Worm (Caenorhabditis elegans) whole organism, late embryonic: ENCODE measurements around the gene algn-1.

Source experiments
- C08G9.2 ChIP-seq: sonication (generic microtip); optimal IDR thresholded peaks from 2 replicates; lab custom pipeline; 2016; ENCODE audit warnings: mild to moderate bottlenecking, missing genetic modification characterization, moderate library complexity, missing compliant biosample characterization
- C38D4.7 ChIP-seq: fragments of 200-800 bp; sonication (Bioruptor generic); optimal IDR thresholded peaks from 2 replicates; lab custom pipeline; 2018; ENCODE audit warnings: mild to moderate bottlenecking, missing genetic modification characterization, moderate library complexity, missing compliant biosample characterization
- K02D7.2 ChIP-seq: sonication (generic microtip); optimal IDR thresholded peaks from 2 replicates; lab custom pipeline; 2017; ENCODE audit warnings: mild to moderate bottlenecking, missing genetic modification characterization, missing compliant biosample characterization
- K09A11.1 ChIP-seq: sonication (generic microtip); optimal IDR thresholded peaks from 2 replicates; lab custom pipeline; 2017; ENCODE audit warnings: antibody characterized with exemption, mild to moderate bottlenecking, missing genetic modification characterization, missing compliant biosample characterization; ENCODE audit not compliant: insufficient read depth
- T23F11.4 ChIP-seq: fragments of 200-800 bp; sonication (Bioruptor generic); optimal IDR thresholded peaks from 2 replicates; lab custom pipeline; 2018; ENCODE audit warnings: mild to moderate bottlenecking, missing genetic modification characterization, missing compliant biosample characterization
- ceh-14 ChIP-seq: sonication (generic microtip); optimal IDR thresholded peaks from 2 replicates; lab custom pipeline; 2016; ENCODE audit warnings: missing genotype, missing genetic modification characterization, missing compliant biosample characterization
- ceh-18 ChIP-seq: sonication (generic microtip); optimal IDR thresholded peaks from 2 replicates; lab custom pipeline; 2016; ENCODE audit warnings: missing genetic modification characterization, missing compliant biosample characterization
- ceh-19 ChIP-seq: fragments of 200-800 bp; sonication (Bioruptor generic); optimal IDR thresholded peaks from 2 replicates; lab custom pipeline; 2018; ENCODE audit warnings: mild to moderate bottlenecking, missing genetic modification characterization, missing compliant biosample characterization
- ceh-2 ChIP-seq: sonication (generic microtip); optimal IDR thresholded peaks from 2 replicates; lab custom pipeline; 2016; ENCODE audit warnings: missing genotype, missing genetic modification characterization, missing compliant biosample characterization
- ceh-24 ChIP-seq: sonication (generic microtip); optimal IDR thresholded peaks from 2 replicates; lab custom pipeline; 2016; ENCODE audit warnings: mild to moderate bottlenecking, missing genetic modification characterization, missing compliant biosample characterization
- ceh-30 ChIP-seq: fragments of 150-350 bp; optimal IDR thresholded peaks from 2 replicates; lab custom pipeline; 2014; ENCODE audit warnings: missing biosample characterization, missing genetic modification characterization
- ceh-34 ChIP-seq: sonication (generic microtip); optimal IDR thresholded peaks from 2 replicates; lab custom pipeline; 2016; ENCODE audit warnings: mild to moderate bottlenecking, missing genetic modification characterization, missing compliant biosample characterization
- ceh-48 ChIP-seq: sonication (generic microtip); optimal IDR thresholded peaks from 2 replicates; lab custom pipeline; 2016; ENCODE audit warnings: missing genetic modification characterization, inconsistent platforms, missing compliant biosample characterization
- ceh-6 ChIP-seq: fragments of 200-800 bp; sonication (Bioruptor generic); optimal IDR thresholded peaks from 2 replicates; lab custom pipeline; 2018; ENCODE audit warnings: mild to moderate bottlenecking, missing genetic modification characterization, missing compliant biosample characterization
- dmd-4 ChIP-seq: sonication (generic microtip); optimal IDR thresholded peaks from 2 replicates; lab custom pipeline; 2016; ENCODE audit warnings: borderline replicate concordance, missing genetic modification characterization, missing compliant biosample characterization
- dve-1 ChIP-seq: sonication (generic microtip); optimal IDR thresholded peaks from 2 replicates; lab custom pipeline; 2017; ENCODE audit warnings: antibody characterized with exemption, mild to moderate bottlenecking, missing genetic modification characterization, missing compliant biosample characterization
- elt-2 ChIP-seq: sonication (generic microtip); optimal IDR thresholded peaks from 2 replicates; lab custom pipeline; 2016; ENCODE audit warnings: missing genetic modification reagents, missing genetic modification characterization, missing compliant biosample characterization
- elt-4 ChIP-seq: sonication (generic microtip); optimal IDR thresholded peaks from 2 replicates; lab custom pipeline; 2016; ENCODE audit warnings: missing genetic modification characterization, missing compliant biosample characterization
- fax-1 ChIP-seq: sonication (generic microtip); optimal IDR thresholded peaks from 2 replicates; lab custom pipeline; 2016; ENCODE audit warnings: missing genotype, missing genetic modification characterization, missing compliant biosample characterization
- fkh-10 ChIP-seq: fragments of 150-350 bp; optimal IDR thresholded peaks from 2 replicates; lab custom pipeline; 2014; ENCODE audit warnings: missing biosample characterization, missing genetic modification reagents, missing genetic modification characterization
- fkh-6 ChIP-seq: sonication (generic microtip); optimal IDR thresholded peaks from 2 replicates; lab custom pipeline; 2016; ENCODE audit warnings: missing genetic modification characterization, missing compliant biosample characterization
- gmeb-2 ChIP-seq: sonication (generic microtip); optimal IDR thresholded peaks from 2 replicates; lab custom pipeline; 2016; ENCODE audit warnings: missing genetic modification characterization, inconsistent platforms, missing compliant biosample characterization
- hlh-15 ChIP-seq: sonication (generic microtip); optimal IDR thresholded peaks from 2 replicates; lab custom pipeline; 2016; ENCODE audit warnings: missing genetic modification characterization, missing compliant biosample characterization
- hlh-6 ChIP-seq: sonication (generic microtip); optimal IDR thresholded peaks from 2 replicates; lab custom pipeline; 2016; ENCODE audit warnings: missing genotype, missing genetic modification characterization, missing compliant biosample characterization
- hlh-8 ChIP-seq: sonication (generic microtip); optimal IDR thresholded peaks from 2 replicates; lab custom pipeline; 2016; ENCODE audit warnings: missing genotype, missing genetic modification characterization, missing compliant biosample characterization
- lin-11 ChIP-seq: fragments of 200-800 bp; sonication (Bioruptor generic); optimal IDR thresholded peaks from 2 replicates; lab custom pipeline; 2018; ENCODE audit warnings: mild to moderate bottlenecking, missing genetic modification characterization, missing compliant biosample characterization
- madf-2 ChIP-seq: sonication (generic microtip); optimal IDR thresholded peaks from 2 replicates; lab custom pipeline; 2017; ENCODE audit warnings: missing genetic modification characterization, missing compliant biosample characterization
- mec-3 ChIP-seq: sonication (generic microtip); optimal IDR thresholded peaks from 2 replicates; lab custom pipeline; 2016; ENCODE audit warnings: borderline replicate concordance, missing genetic modification characterization, missing compliant biosample characterization
- nfya-1 ChIP-seq: sonication (generic microtip); optimal IDR thresholded peaks from 2 replicates; lab custom pipeline; 2017; ENCODE audit warnings: missing genetic modification characterization, mild to moderate bottlenecking, missing compliant biosample characterization, antibody characterized with exemption, moderate library complexity
- nhr-11 ChIP-seq: fragments of 150-350 bp; optimal IDR thresholded peaks from 2 replicates; lab custom pipeline; 2014; ENCODE audit warnings: missing biosample characterization, missing genetic modification characterization
- nhr-232 ChIP-seq: sonication (generic microtip); optimal IDR thresholded peaks from 2 replicates; lab custom pipeline; 2016; ENCODE audit warnings: missing genetic modification characterization, missing compliant biosample characterization
- pat-9 ChIP-seq: fragments of 200-800 bp; sonication (Bioruptor generic); optimal IDR thresholded peaks from 2 replicates; lab custom pipeline; 2018; ENCODE audit warnings: mild to moderate bottlenecking, missing genetic modification characterization, moderate library complexity, missing compliant biosample characterization
- pax-1 ChIP-seq: fragments of 150-350 bp; optimal IDR thresholded peaks from 2 replicates; lab custom pipeline; 2014; ENCODE audit warnings: missing biosample characterization, missing genetic modification characterization
- pha-4 ChIP-seq: fragments of 150-350 bp; optimal IDR thresholded peaks from 2 replicates; lab custom pipeline; 2018; ENCODE audit warnings: missing biosample characterization, missing genetic modification reagents, missing genetic modification characterization
- ref-2 ChIP-seq: sonication (generic microtip); optimal IDR thresholded peaks from 2 replicates; lab custom pipeline; 2016; ENCODE audit warnings: missing genetic modification characterization, missing compliant biosample characterization
- syd-9 ChIP-seq: sonication (generic microtip); optimal IDR thresholded peaks from 2 replicates; lab custom pipeline; 2016; ENCODE audit warnings: mild to moderate bottlenecking, missing genetic modification characterization, moderate library complexity, missing compliant biosample characterization
- tbx-2 ChIP-seq: sonication (generic microtip); optimal IDR thresholded peaks from 2 replicates; lab custom pipeline; 2016; ENCODE audit warnings: missing genetic modification characterization, missing compliant biosample characterization
- tbx-7 ChIP-seq: sonication (generic microtip); optimal IDR thresholded peaks from 2 replicates; lab custom pipeline; 2016; ENCODE audit warnings: missing genotype, missing genetic modification characterization, missing compliant biosample characterization
- ttx-3 ChIP-seq: sonication (generic microtip); optimal IDR thresholded peaks from 2 replicates; lab custom pipeline; 2016; ENCODE audit warnings: missing genetic modification reagents, missing genetic modification characterization, missing compliant biosample characterization
- unc-86 ChIP-seq: sonication (generic microtip); optimal IDR thresholded peaks from 2 replicates; lab custom pipeline; 2016; ENCODE audit warnings: missing genetic modification characterization, missing compliant biosample characterization
- zip-5 ChIP-seq: sonication (generic microtip); optimal IDR thresholded peaks from 2 replicates; lab custom pipeline; 2016; ENCODE audit warnings: missing genetic modification characterization, missing compliant biosample characterization
- ztf-16 ChIP-seq: sonication (generic microtip); optimal IDR thresholded peaks from 2 replicates; lab custom pipeline; 2017; ENCODE audit warnings: missing genetic modification characterization, missing compliant biosample characterization

The algn-1 gene

ce11 chrIII:6467005-6467404 is 7.1 kb downstream of the algn-1 start, which contains the start of gene T26A5.2:
TSS of gene T26A5.2 (plus strand) at chrIII:6467305.
- no peak for TF ChIP-seq pha-4
- no peak for TF ChIP-seq elt-2 (tag; lab: Kevin White, UChicago)
- TF ChIP-seq K02D7.2 (tag; lab: Kevin White, UChicago): no peak
- no peak for TF ChIP-seq tbx-7 (tag; lab: Kevin White, UChicago)
- no peak for TF ChIP-seq lin-11 (tag; lab: Kevin White, UChicago)
- no peak for TF ChIP-seq dve-1 (tag; lab: Kevin White, UChicago)
- TF ChIP-seq dmd-4 (tag; lab: Kevin White, UChicago): no peak
- TF ChIP-seq ceh-14 (tag; lab: Kevin White, UChicago): no peak

- TF ChIP-seq T23F11.4 (GFP tag; lab: Kevin White, UChicago) (no peak), ceh-14 (tag; lab: Kevin White, UChicago) (no peak), ceh-2 (tag; lab: Kevin White, UChicago) (no peak), pat-9 (tag; lab: Kevin White, UChicago) (no peak), C38D4.7 (no peak), ceh-30 (tag; lab: Kevin White, UChicago) (no peak), K02D7.2 (tag; lab: Kevin White, UChicago) (no peak), zip-5 (tag; lab: Kevin White, UChicago) (no peak), ceh-48 (tag; lab: Kevin White, UChicago) (no peak), ceh-18 (tag; lab: Kevin White, UChicago) (no peak), gmeb-2 (tag; lab: Kevin White, UChicago) (no peak)
These were observed 11.5 kb downstream of the algn-1 start, which contains the start of gene wht-6 for ce11 chrIII:6471451-6471850. TSS of gene wht-6 (plus strand) at chrIII:6471751.

- TF ChIP-seq pax-1 (no peak), ref-2 (peak; percentile 71)
These were observed 16.5 kb downstream of the algn-1 start for ce11 chrIII:6476380-6476779.

ce11 chrIII:6478256-6479004 is 18.5 kb downstream of the algn-1 start, which contains the start of gene zip-8:
TSS of gene zip-8 (plus strand) at chrIII:6478955.
- TF ChIP-seq ttx-3 (no peak), nhr-11 (no peak), ceh-34 (tag; lab: Kevin White, UChicago) (no peak), fkh-6 (tag; lab: Kevin White, UChicago) (no peak), hlh-15 (tag; lab: Kevin White, UChicago) (no peak), elt-4 (tag; lab: Kevin White, UChicago) (no peak), mec-3 (tag; lab: Kevin White, UChicago) (no peak), ceh-48 (tag; lab: Kevin White, UChicago) (no peak), gmeb-2 (tag; lab: Kevin White, UChicago) (no peak), fkh-10 (GFP tag; lab: Kevin White, UChicago) (no peak), ceh-24 (tag; lab: Kevin White, UChicago) (no peak), fax-1 (tag; lab: Kevin White, UChicago) (no peak), nhr-232 (no peak), tbx-2 (tag; lab: Kevin White, UChicago) (no peak), hlh-6 (no peak)

- TF ChIP-seq ceh-19 (GFP tag; lab: Kevin White, UChicago): no peak
- no peak for TF ChIP-seq ztf-16 (tag; lab: Kevin White, UChicago)
- no peak for TF ChIP-seq fkh-10 (GFP tag; lab: Kevin White, UChicago)
- no peak for TF ChIP-seq hlh-6
- TF ChIP-seq C08G9.2 (tag; lab: Kevin White, UChicago): no peak
- TF ChIP-seq K09A11.1 (tag; lab: Kevin White, UChicago): no peak
- no peak for TF ChIP-seq hlh-8
- TF ChIP-seq ceh-14 (tag; lab: Kevin White, UChicago): no peak
- TF ChIP-seq zip-5 (tag; lab: Kevin White, UChicago): no peak
- no peak for TF ChIP-seq ceh-6
- TF ChIP-seq pat-9 (tag; lab: Kevin White, UChicago): no peak
- no peak for TF ChIP-seq ceh-48 (tag; lab: Kevin White, UChicago)
- no peak for TF ChIP-seq tbx-2 (tag; lab: Kevin White, UChicago)
- no peak for TF ChIP-seq madf-2 (tag; lab: Kevin White, UChicago)
- no peak for TF ChIP-seq syd-9 (tag; lab: Kevin White, UChicago)
- no peak for TF ChIP-seq lin-11 (tag; lab: Kevin White, UChicago)
- TF ChIP-seq ceh-30 (tag; lab: Kevin White, UChicago): no peak
- no peak for TF ChIP-seq unc-86 (tag; lab: Kevin White, UChicago)
- TF ChIP-seq nfya-1: no peak
These were observed 19.5 kb downstream of the algn-1 start for ce11 chrIII:6479439-6479838.
